Worm (Caenorhabditis elegans): Measurements from ENCODE around the gene tbx-34.

- TF ChIP-seq ama-1 (optimal IDR thresholded peaks at IDR 0.05) (no peak), ama-1 (GFP tag; optimal IDR thresholded peaks at IDR 0.05) (no peak), madf-6 (GFP tag; IDR thresholded peaks at IDR 0.05) (no peak), hlh-26 (GFP tag; conservative IDR thresholded peaks at IDR 0.05) (no peak), snpc-4 (GFP tag; optimal IDR thresholded peaks at IDR 0.05) (no peak), snpc-4 (tag; optimal IDR thresholded peaks at IDR 0.05) (no peak), ets-4 (GFP tag; optimal IDR thresholded peaks at IDR 0.05) (no peak), Y79H2A.3 (GFP tag; conservative IDR thresholded peaks at IDR 0.05) (no peak), ceh-100 (GFP tag; IDR thresholded peaks at IDR 0.05) (no peak), hsf-1 (GFP tag; IDR thresholded peaks at IDR 0.05) (no peak), Y53G8AR.9 (GFP tag; conservative IDR thresholded peaks at IDR 0.05) (no peak)
Observed at ce11 chrIII:11234742-11235141, 16.7 kb upstream of the tbx-34 start, which contains the start of gene Y47D3A.34.
